Worm (Caenorhabditis elegans): ENCODE measurements around the gene sri-63.

Gene sri-63

DNA sequence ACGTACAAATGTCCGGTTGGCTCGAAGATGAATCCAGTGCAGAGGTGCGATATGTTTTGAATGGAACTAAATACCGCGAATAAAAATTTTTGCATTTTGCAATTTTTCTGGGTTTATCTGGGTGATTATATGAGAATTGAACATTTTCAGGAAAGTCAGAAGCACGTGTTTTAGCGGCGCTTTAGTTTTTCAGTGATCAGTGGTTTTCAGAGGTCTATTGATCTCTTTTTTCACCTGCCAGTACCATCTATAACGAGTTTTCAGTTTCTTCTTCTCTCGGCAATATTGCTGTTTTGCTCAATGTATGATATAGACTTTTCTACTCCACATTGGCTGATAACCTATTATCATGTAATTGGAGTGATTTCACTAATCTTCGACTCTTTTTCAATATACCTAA lies at the start of gene sri-63:
TSS of gene sri-63 (plus strand) at position 301 of the 400 bp plus-strand sequence.
- TF ChIP-seq sox-2 (GFP tag; IDR thresholded peaks at IDR 0.05) = no peak
- no peak for TF ChIP-seq ceh-24 (tag; optimal IDR thresholded peaks at IDR 0.05)
- TF ChIP-seq pax-1 (tag; optimal IDR thresholded peaks at IDR 0.05) = no peak
- TF ChIP-seq ceh-30 (tag; optimal IDR thresholded peaks at IDR 0.05) = no peak
- no peak for TF ChIP-seq ceh-19 (GFP tag; optimal IDR thresholded peaks at IDR 0.05)
- no peak for TF ChIP-seq ceh-48 (tag; optimal IDR thresholded peaks at IDR 0.05)
- TF ChIP-seq hlh-30 (tag; optimal IDR thresholded peaks at IDR 0.05; ENCODE audit: insufficient read depth) = no peak
- TF ChIP-seq tbx-2 (tag; optimal IDR thresholded peaks at IDR 0.05) = no peak
- no peak for TF ChIP-seq eyg-1 (tag; optimal IDR thresholded peaks at IDR 0.05)
- no peak for TF ChIP-seq C08G9.2 (tag; optimal IDR thresholded peaks at IDR 0.05)
- no peak for TF ChIP-seq F13H6.1 (tag; optimal IDR thresholded peaks at IDR 0.05)
- no peak for TF ChIP-seq pros-1 (tag; optimal IDR thresholded peaks at IDR 0.05)
- TF ChIP-seq pat-9 (tag; optimal IDR thresholded peaks at IDR 0.05) = no peak
- TF ChIP-seq che-1 (tag; optimal IDR thresholded peaks at IDR 0.05) = no peak
- TF ChIP-seq fkh-10 (GFP tag; optimal IDR thresholded peaks at IDR 0.05) = no peak
- no peak for TF ChIP-seq hlh-13 (GFP tag; optimal IDR thresholded peaks at IDR 0.05)
- TF ChIP-seq nhr-232 (tag; optimal IDR thresholded peaks at IDR 0.05) = no peak
- TF ChIP-seq ahr-1 (tag; optimal IDR thresholded peaks at IDR 0.05) = no peak

DNA sequence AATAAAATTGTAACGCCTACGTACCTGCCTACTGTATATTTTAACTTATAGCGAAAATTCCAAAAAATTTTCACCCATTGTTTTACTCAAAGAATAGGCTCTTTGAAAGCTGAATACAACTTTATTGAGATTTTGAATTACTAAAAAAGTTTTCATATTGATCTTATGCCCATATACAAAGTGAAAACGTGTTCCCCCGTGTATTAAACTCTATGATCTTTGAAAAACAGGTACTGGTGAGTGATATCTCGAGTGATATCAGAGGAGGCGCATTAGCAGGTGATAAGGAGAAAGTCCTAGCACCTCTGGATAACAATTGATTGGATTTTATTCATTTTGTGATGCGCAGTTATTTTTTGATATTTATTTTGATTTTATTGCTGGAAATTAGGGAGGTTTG lies 47.0 kb upstream of the sri-63 start, which contains the start of gene C17F4.3:
TSS of gene C17F4.3 (plus strand) at position 301 of the 400 bp plus-strand sequence.
- TF ChIP-seq hlh-8 (tag; optimal IDR thresholded peaks at IDR 0.05) = no peak
- TF ChIP-seq nhr-232 (tag; optimal IDR thresholded peaks at IDR 0.05) = no peak
- TF ChIP-seq madf-2 (tag; optimal IDR thresholded peaks at IDR 0.05) = no peak
- TF ChIP-seq unc-42 (tag; optimal IDR thresholded peaks at IDR 0.05) = no peak
- TF ChIP-seq ceh-9 (tag; optimal IDR thresholded peaks at IDR 0.05) = no peak
- TF ChIP-seq T23F11.4 (GFP tag; optimal IDR thresholded peaks at IDR 0.05) = no peak
- TF ChIP-seq pha-2 (tag; optimal IDR thresholded peaks at IDR 0.05) = no peak
- TF ChIP-seq sox-2 (GFP tag; IDR thresholded peaks at IDR 0.05) = no peak
- TF ChIP-seq dmd-4 (tag; optimal IDR thresholded peaks at IDR 0.05; ENCODE audit: borderline replicate concordance) = no peak
- no peak for TF ChIP-seq K02D7.2 (tag; optimal IDR thresholded peaks at IDR 0.05)
- no peak for TF ChIP-seq fkh-10 (GFP tag; optimal IDR thresholded peaks at IDR 0.05)

DNA sequence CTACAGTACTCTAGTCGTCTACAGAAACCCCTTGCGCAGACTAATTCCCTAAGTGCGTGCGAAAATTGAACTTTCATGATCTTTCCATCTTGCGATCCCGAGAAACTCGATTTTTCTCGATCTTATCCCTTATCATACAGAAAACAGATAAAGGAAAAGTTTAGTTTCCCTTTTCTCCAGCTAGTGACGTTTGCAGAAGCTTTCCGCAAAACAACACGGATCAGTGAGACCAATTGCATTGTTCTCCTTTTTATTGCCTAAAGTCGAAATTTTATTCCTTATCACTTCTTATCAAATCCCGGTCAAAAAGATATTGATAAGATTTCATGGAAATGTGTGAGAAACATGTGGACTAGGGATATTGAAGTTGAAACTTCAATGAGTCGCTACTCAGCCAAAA lies 45.3 kb upstream of the sri-63 start:
- TF ChIP-seq hlh-15 (tag; optimal IDR thresholded peaks at IDR 0.05) = no peak
- TF ChIP-seq ceh-6 (GFP tag; optimal IDR thresholded peaks at IDR 0.05) = no peak
- TF ChIP-seq hlh-13 (GFP tag; optimal IDR thresholded peaks at IDR 0.05) = no peak

DNA sequence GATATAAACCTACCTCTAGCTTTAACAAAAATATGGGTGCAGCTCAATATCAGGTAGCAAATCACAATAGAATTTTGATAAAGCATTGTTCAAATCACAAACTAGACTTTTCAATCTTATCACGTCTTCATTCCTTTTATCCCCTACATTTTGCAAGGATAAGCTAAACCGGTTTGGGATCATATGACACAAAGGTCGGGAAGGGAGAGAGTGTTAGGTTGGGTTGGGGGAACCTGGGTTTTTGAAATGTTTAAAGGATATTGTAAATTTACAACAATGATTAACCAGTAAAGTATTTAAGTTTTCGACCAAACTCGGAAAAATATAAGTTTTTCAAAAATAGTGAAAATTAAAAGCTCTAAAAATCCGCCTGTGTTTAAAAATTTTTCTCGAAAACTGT lies 43.1 kb upstream of the sri-63 start, which contains the start of gene C17F4.12:
TSS of gene C17F4.12 (minus strand) at position 101 of the 400 bp plus-strand sequence.
- TF ChIP-seq odd-2 (tag; optimal IDR thresholded peaks at IDR 0.05) = no peak
- TF ChIP-seq hlh-13 (GFP tag; optimal IDR thresholded peaks at IDR 0.05) = no peak
- TF ChIP-seq pax-1 (tag; optimal IDR thresholded peaks at IDR 0.05) = no peak
- TF ChIP-seq elt-2 (tag; optimal IDR thresholded peaks at IDR 0.05) = no peak
- no peak for TF ChIP-seq tbx-2 (tag; optimal IDR thresholded peaks at IDR 0.05)
- TF ChIP-seq unc-55 (GFP tag; optimal IDR thresholded peaks at IDR 0.05) = no peak
- no peak for TF ChIP-seq syd-9 (tag; optimal IDR thresholded peaks at IDR 0.05)
- TF ChIP-seq ahr-1 (tag; optimal IDR thresholded peaks at IDR 0.05) = no peak
- no peak for TF ChIP-seq fkh-10 (GFP tag; optimal IDR thresholded peaks at IDR 0.05)
- TF ChIP-seq dve-1 (tag; optimal IDR thresholded peaks at IDR 0.05) = no peak
- no peak for TF ChIP-seq nhr-232 (tag; optimal IDR thresholded peaks at IDR 0.05)
- no peak for TF ChIP-seq mec-3 (tag; optimal IDR thresholded peaks at IDR 0.05; ENCODE audit: borderline replicate concordance)

DNA sequence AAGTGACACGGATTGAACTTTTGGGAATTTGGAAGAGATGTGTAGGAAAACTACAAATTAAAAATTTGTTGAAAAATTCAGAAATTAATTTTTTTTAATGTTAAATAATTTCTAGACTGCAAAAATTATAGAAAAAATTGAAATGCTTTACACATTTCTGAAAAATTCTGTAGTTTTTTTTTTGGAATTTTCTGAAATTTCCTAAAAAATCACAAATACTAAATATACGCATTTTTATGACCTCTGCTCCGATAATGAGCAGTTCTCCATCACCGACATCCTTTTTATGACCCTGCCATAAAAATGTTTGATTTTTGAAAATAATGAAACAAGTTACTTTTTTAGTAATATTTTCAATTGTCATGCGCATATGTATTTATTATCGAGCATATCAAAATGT lies 42.4 kb upstream of the sri-63 start:
- TF ChIP-seq ceh-34 (tag; optimal IDR thresholded peaks at IDR 0.05) (no peak), ceh-30 (tag; optimal IDR thresholded peaks at IDR 0.05) (no peak), nfya-1 (tag; optimal IDR thresholded peaks at IDR 0.05) (no peak), tbx-2 (tag; optimal IDR thresholded peaks at IDR 0.05) (no peak), ceh-31 (tag; optimal IDR thresholded peaks at IDR 0.05) (no peak), ztf-16 (tag; optimal IDR thresholded peaks at IDR 0.05) (no peak), lim-6 (tag; optimal IDR thresholded peaks at IDR 0.05) (no peak), C38D4.7 (GFP tag; optimal IDR thresholded peaks at IDR 0.05) (no peak), pqm-1 (tag; optimal IDR thresholded peaks at IDR 0.05) (no peak), fax-1 (tag; optimal IDR thresholded peaks at IDR 0.05) (no peak), sox-4 (tag; optimal IDR thresholded peaks at IDR 0.05) (no peak), ets-4 (tag; optimal IDR thresholded peaks at IDR 0.05) (no peak), K02D7.2 (tag; optimal IDR thresholded peaks at IDR 0.05) (no peak), T23F11.4 (GFP tag; optimal IDR thresholded peaks at IDR 0.05) (no peak), hlh-15 (tag; optimal IDR thresholded peaks at IDR 0.05) (no peak), ceh-48 (tag; optimal IDR thresholded peaks at IDR 0.05) (no peak)
